Worm (Caenorhabditis elegans) whole organism, L3 larva: ENCODE data around the gene luc-7L3.

Source experiments
- R02D3.7 ChIP-seq: fragments of 150-350 bp; optimal IDR thresholded peaks from 2 replicates; lab custom pipeline; 2014; ENCODE audit warnings: missing biosample characterization, missing genetic modification characterization
- ZK546.5 ChIP-seq: sonication (generic microtip); optimal IDR thresholded peaks from 2 replicates; lab custom pipeline; 2017; ENCODE audit warnings: missing biosample characterization, missing genetic modification characterization
- ama-1 ChIP-seq: fragments of 150-350 bp; optimal IDR thresholded peaks from 2 replicates; lab custom pipeline; 2018
- ceh-16 ChIP-seq: sonication (generic microtip); optimal IDR thresholded peaks from 2 replicates; lab custom pipeline; 2017; ENCODE audit warnings: missing biosample characterization, missing genetic modification characterization
- ceh-28 ChIP-seq: fragments of 150-350 bp; optimal IDR thresholded peaks from 2 replicates; lab custom pipeline; 2014; ENCODE audit warnings: missing biosample characterization, missing genetic modification reagents, missing genetic modification characterization
- ceh-82 ChIP-seq: fragments of 150-350 bp; optimal IDR thresholded peaks from 2 replicates; lab custom pipeline; 2014; ENCODE audit warnings: missing biosample characterization, missing genetic modification characterization
- egl-27 ChIP-seq: sonication (generic microtip); optimal IDR thresholded peaks from 4 replicates; lab custom pipeline; 2017; ENCODE audit warnings: missing biosample characterization, missing genetic modification reagents, missing genetic modification characterization
- elt-1 ChIP-seq: fragments of 150-350 bp; optimal IDR thresholded peaks from 2 replicates; lab custom pipeline; 2014; ENCODE audit warnings: missing biosample characterization, missing genetic modification characterization
- elt-2 ChIP-seq: sonication (generic microtip); optimal IDR thresholded peaks from 2 replicates; lab custom pipeline; 2016; ENCODE audit warnings: missing genetic modification reagents, mild to moderate bottlenecking, missing genetic modification characterization, missing compliant biosample characterization
- eor-1 ChIP-seq, 2 experiments: fragments of 150-350 bp; optimal IDR thresholded peaks; 2 replicates each; lab custom pipeline; 2014 to 2018; ENCODE audit warnings: missing biosample characterization in 2 of 2, missing genetic modification characterization in 2 of 2
- fkh-10 ChIP-seq: sonication (generic microtip); optimal IDR thresholded peaks from 2 replicates; lab custom pipeline; 2017; ENCODE audit warnings: missing biosample characterization, missing genetic modification reagents, missing genetic modification characterization
- fos-1 ChIP-seq: fragments of 150-350 bp; optimal IDR thresholded peaks from 2 replicates; lab custom pipeline; 2014; ENCODE audit warnings: missing biosample characterization, missing genetic modification characterization
- hmg-11 ChIP-seq: sonication (generic microtip); optimal IDR thresholded peaks from 2 replicates; lab custom pipeline; 2016; ENCODE audit warnings: missing genetic modification characterization, missing compliant biosample characterization
- lsy-12 ChIP-seq: sonication (generic microtip); optimal IDR thresholded peaks from 2 replicates; lab custom pipeline; 2016; ENCODE audit warnings: mild to moderate bottlenecking, missing genetic modification characterization, missing compliant biosample characterization
- mml-1 ChIP-seq: fragments of 150-350 bp; sonication (generic microtip); optimal IDR thresholded peaks from 3 replicates; lab custom pipeline; 2014; ENCODE audit warnings: missing biosample characterization, missing genetic modification characterization
- nhr-11 ChIP-seq: fragments of 150-350 bp; optimal IDR thresholded peaks from 2 replicates; lab custom pipeline; 2014; ENCODE audit warnings: missing biosample characterization, missing genetic modification characterization
- nhr-12 ChIP-seq: fragments of 150-350 bp; optimal IDR thresholded peaks from 2 replicates; lab custom pipeline; 2014; ENCODE audit warnings: missing biosample characterization, missing genetic modification characterization
- nhr-237 ChIP-seq: fragments of 150-350 bp; optimal IDR thresholded peaks from 2 replicates; lab custom pipeline; 2014; ENCODE audit warnings: missing biosample characterization, missing genetic modification characterization
- nhr-25 ChIP-seq: sonication (generic microtip); optimal IDR thresholded peaks from 2 replicates; lab custom pipeline; 2017; ENCODE audit warnings: missing biosample characterization, missing genetic modification characterization
- nhr-28 ChIP-seq: fragments of 150-350 bp; optimal IDR thresholded peaks from 2 replicates; lab custom pipeline; 2014; ENCODE audit warnings: missing biosample characterization, missing genetic modification characterization
- nhr-67 ChIP-seq: fragments of 150-350 bp; optimal IDR thresholded peaks from 2 replicates; lab custom pipeline; 2014; ENCODE audit warnings: missing biosample characterization, missing genetic modification characterization
- nhr-76 ChIP-seq: fragments of 150-350 bp; sonication (generic microtip); optimal IDR thresholded peaks from 5 replicates; lab custom pipeline; 2014; ENCODE audit warnings: missing biosample characterization, missing genetic modification characterization
- nhr-77 ChIP-seq: fragments of 150-350 bp; optimal IDR thresholded peaks from 2 replicates; lab custom pipeline; 2014; ENCODE audit warnings: missing biosample characterization, missing genetic modification characterization
- pha-4 ChIP-seq: fragments of 150-350 bp; optimal IDR thresholded peaks from 2 replicates; lab custom pipeline; 2014; ENCODE audit warnings: missing biosample characterization, missing genetic modification reagents, missing genetic modification characterization
- pqm-1 ChIP-seq: fragments of 150-350 bp; optimal IDR thresholded peaks from 2 replicates; lab custom pipeline; 2017; ENCODE audit warnings: missing biosample characterization, missing genetic modification characterization, inconsistent platforms
- skn-1 ChIP-seq: fragments of 150-350 bp; optimal IDR thresholded peaks from 2 replicates; lab custom pipeline; 2014; ENCODE audit warnings: missing biosample characterization, missing genetic modification characterization
- snpc-4 ChIP-seq: fragments of 150-350 bp; optimal IDR thresholded peaks from 2 replicates; lab custom pipeline; 2014; ENCODE audit warnings: missing biosample characterization, missing genetic modification characterization
- tbx-2 ChIP-seq: sonication (generic microtip); optimal IDR thresholded peaks from 2 replicates; lab custom pipeline; 2016; ENCODE audit warnings: mild to moderate bottlenecking, missing genetic modification characterization, missing compliant biosample characterization
- unc-39 ChIP-seq: sonication (generic microtip); optimal IDR thresholded peaks from 4 replicates; lab custom pipeline; 2017; ENCODE audit warnings: missing biosample characterization, missing genetic modification characterization
- zag-1 ChIP-seq: fragments of 150-350 bp; optimal IDR thresholded peaks from 2 replicates; lab custom pipeline; 2014; ENCODE audit warnings: missing biosample characterization, missing genetic modification characterization
- ztf-4 ChIP-seq: fragments of 150-350 bp; optimal IDR thresholded peaks from 2 replicates; lab custom pipeline; 2014; ENCODE audit warnings: missing biosample characterization, missing genetic modification characterization

luc-7L3 gene

ce11 chrII:50862-51261 is 47.0 kb downstream of the luc-7L3 start:
- TF ChIP-seq ceh-28 (tag; lab: Kevin White, UChicago) (peak; percentile 19), nhr-12 (tag; lab: Kevin White, UChicago) (no peak), R02D3.7 (tag; lab: Kevin White, UChicago) (no peak), nhr-28 (no peak), skn-1 (tag; lab: Kevin White, UChicago) (no peak), nhr-11 (tag; lab: Kevin White, UChicago) (no peak), ceh-16 (tag; lab: Kevin White, UChicago) (no peak), pqm-1 (tag; lab: Kevin White, UChicago) (peak; percentile 61), nhr-25 (tag; lab: Kevin White, UChicago) (no peak), nhr-67 (tag; lab: Kevin White, UChicago) (no peak), fkh-10 (GFP tag; lab: Kevin White, UChicago) (no peak), nhr-237 (tag; lab: Kevin White, UChicago) (no peak), eor-1 (tag; optimal IDR thresholded peaks at IDR 0.05; lab: Kevin White, UChicago) (no peak), egl-27 (no peak), nhr-76 (tag; lab: Kevin White, UChicago) (no peak), ztf-4 (tag; lab: Kevin White, UChicago) (no peak), elt-2 (tag; lab: Kevin White, UChicago) (peak; percentile 44), ZK546.5 (tag; lab: Kevin White, UChicago) (no peak), unc-39 (tag; lab: Kevin White, UChicago) (no peak), elt-1 (tag; lab: Kevin White, UChicago) (no peak)

ce11 chrII:47280-47679 is 50.5 kb downstream of the luc-7L3 start, which contains the start of gene C23H3.5:
TSS of gene C23H3.5 (plus strand) at chrII:47580.
- TF ChIP-seq nhr-28 = no peak
- TF ChIP-seq nhr-77 = no peak
- no peak for TF ChIP-seq zag-1
- TF ChIP-seq lsy-12 (tag; lab: Kevin White, UChicago) = no peak
- no peak for TF ChIP-seq elt-2 (tag; lab: Kevin White, UChicago)
- no peak for TF ChIP-seq mml-1 (tag; lab: Kevin White, UChicago)
- no peak for TF ChIP-seq elt-1 (tag; lab: Kevin White, UChicago)
- TF ChIP-seq pha-4 (tag; lab: Kevin White, UChicago) = no peak
- TF ChIP-seq hmg-11 (tag; lab: Kevin White, UChicago) = no peak
- no peak for TF ChIP-seq unc-39 (tag; lab: Kevin White, UChicago)
- TF ChIP-seq tbx-2 (tag; lab: Kevin White, UChicago) = no peak
- no peak for TF ChIP-seq snpc-4 (tag; lab: Kevin White, UChicago)
- no peak for TF ChIP-seq nhr-237 (tag; lab: Kevin White, UChicago)
- TF ChIP-seq nhr-25 (tag; lab: Kevin White, UChicago) = no peak

DNA sequence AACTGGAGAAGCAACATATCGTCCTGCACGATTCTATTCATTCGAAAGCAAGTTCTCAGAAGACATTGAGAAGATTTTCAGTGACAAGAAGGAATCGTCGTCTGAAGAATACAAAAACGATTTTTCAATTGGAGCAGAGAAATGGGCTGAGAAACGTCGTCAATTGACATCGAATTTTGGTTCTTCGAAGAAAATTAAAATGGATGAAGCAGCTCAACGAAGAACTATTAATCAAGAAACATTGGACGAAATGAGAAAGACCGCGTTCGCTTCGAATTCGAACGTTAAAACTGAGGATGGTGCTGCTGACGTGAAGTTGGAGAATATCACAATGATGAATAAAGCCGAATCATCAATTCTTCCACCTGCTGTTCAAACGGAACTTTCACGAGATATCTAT is 51.7 kb downstream of the luc-7L3 start, which contains the start of gene rpt-4:
rpt-4 (minus strand) TSS at position 101 of the 400 bp plus-strand sequence.
- no peak for TF ChIP-seq ceh-82
- no peak for TF ChIP-seq nhr-77
- no peak for TF ChIP-seq fos-1 (tag; lab: Kevin White, UChicago)
- no peak for TF ChIP-seq hmg-11 (tag; lab: Kevin White, UChicago)
- no peak for TF ChIP-seq ama-1 (lab: Kevin White, UChicago)
